Worm (Caenorhabditis elegans): ENCODE measurements around the gene ZK370.4.

ZK370.4 gene

DNA sequence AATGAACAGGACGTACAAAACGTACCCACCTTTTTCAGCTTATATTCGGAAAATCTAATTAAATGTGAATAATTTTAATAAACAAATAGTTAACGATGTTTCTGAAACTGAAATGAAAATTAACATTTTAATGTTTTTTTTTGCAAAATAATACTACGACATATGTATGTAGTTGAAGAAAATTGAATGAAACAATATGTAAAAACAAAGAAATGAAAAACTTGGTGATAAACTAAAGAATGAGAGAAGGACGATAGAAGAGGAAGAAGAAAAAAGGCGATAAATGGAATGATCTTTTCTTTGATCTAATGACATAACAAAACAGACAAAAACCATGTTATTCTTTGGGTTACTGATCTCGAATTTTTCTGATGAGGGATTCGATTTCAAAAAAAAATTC, 20.9 kb downstream of the ZK370.4 start, which contains the start of gene B0303.11:
TSS of gene B0303.11 (minus strand) at position 101 of the 400 bp plus-strand sequence.
- no peak for TF ChIP-seq aptf-2 (GFP tag; conservative IDR thresholded peaks at IDR 0.05)
- TF ChIP-seq nfya-2 (GFP tag; IDR thresholded peaks at IDR 0.05), result no peak
- TF ChIP-seq lsl-1 (GFP tag; optimal IDR thresholded peaks at IDR 0.05), result no peak
- TF ChIP-seq B0035.1 (tag; optimal IDR thresholded peaks at IDR 0.05), result no peak
- no peak for TF ChIP-seq F23B12.7 (tag; optimal IDR thresholded peaks at IDR 0.05; ENCODE audit: insufficient read depth)
- TF ChIP-seq unc-62 (GFP tag; optimal IDR thresholded peaks at IDR 0.05), result no peak
- no peak for TF ChIP-seq snpc-1.1 (tag; optimal IDR thresholded peaks at IDR 0.05; ENCODE audit: insufficient read depth)
- no peak for TF ChIP-seq cebp-2 (GFP tag; IDR thresholded peaks at IDR 0.05)
- TF ChIP-seq D2030.7 (GFP tag; IDR thresholded peaks at IDR 0.05), result no peak

DNA sequence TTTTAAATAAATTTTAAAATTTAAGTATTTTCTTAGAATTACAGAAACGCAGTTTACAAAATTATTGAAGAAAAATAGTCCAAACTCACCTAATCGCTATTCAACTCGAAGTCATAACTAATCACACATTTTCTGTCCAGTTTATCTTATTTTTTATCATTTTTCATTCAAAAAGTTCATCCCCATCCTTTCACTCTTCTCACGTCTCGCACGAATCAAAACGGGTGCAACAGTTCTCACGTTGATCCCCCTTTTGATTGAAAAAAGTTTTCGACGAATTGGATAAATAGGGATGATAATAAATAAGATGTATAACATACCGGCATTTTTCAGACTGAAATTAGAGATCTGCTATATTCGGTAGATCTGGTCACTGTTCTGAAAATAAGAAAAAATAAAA, 21.5 kb downstream of the ZK370.4 start:
- no peak for TF ChIP-seq efl-1 (GFP tag; optimal IDR thresholded peaks at IDR 0.05)
- no peak for TF ChIP-seq ZK185.1 (tag; optimal IDR thresholded peaks at IDR 0.05; ENCODE audit: poor library complexity, severe bottlenecking)

DNA sequence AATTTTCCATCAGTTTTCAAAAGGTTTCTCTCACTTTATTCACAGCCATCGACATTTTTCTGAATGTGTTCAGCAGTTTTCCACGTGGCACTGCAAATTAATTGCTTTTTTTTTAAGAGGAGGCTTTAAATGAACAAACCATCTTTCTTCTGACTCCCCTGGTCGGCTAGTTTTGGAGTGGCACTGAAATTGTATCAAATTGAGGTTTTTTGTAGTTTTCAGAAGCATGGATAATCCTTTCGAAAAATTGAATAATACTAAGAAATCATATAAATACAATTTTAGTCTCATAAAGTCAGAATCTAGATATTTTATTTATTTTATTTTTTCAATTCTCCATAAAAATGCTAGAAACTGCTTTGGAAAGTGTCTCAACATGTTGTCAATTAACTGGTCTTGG, 26.4 kb downstream of the ZK370.4 start, which contains the start of gene B0303.16:
TSS of gene B0303.16 (plus strand) at position 301 of the 400 bp plus-strand sequence.
- TF ChIP-seq rec-8 (tag; optimal IDR thresholded peaks at IDR 0.05), result no peak
- no peak for TF ChIP-seq Y95B8A.8 (GFP tag; IDR thresholded peaks at IDR 0.05)
- TF ChIP-seq F55B11.4 (tag; optimal IDR thresholded peaks at IDR 0.05; ENCODE audit: borderline replicate concordance, insufficient read depth), result no peak
- no peak for TF ChIP-seq F22D6.2 (tag; optimal IDR thresholded peaks at IDR 0.05)
- no peak for TF ChIP-seq Y79H2A.3 (GFP tag; conservative IDR thresholded peaks at IDR 0.05)
- TF ChIP-seq somi-1 (GFP tag; optimal IDR thresholded peaks at IDR 0.05), result no peak
- no peak for TF ChIP-seq let-607 (tag; optimal IDR thresholded peaks at IDR 0.05)
- TF ChIP-seq gei-17 (GFP tag; optimal IDR thresholded peaks at IDR 0.05), result no peak
- no peak for TF ChIP-seq madf-3 (GFP tag; IDR thresholded peaks at IDR 0.05)
- no peak for TF ChIP-seq lsy-27 (tag; optimal IDR thresholded peaks at IDR 0.05; ENCODE audit: borderline replicate concordance, insufficient read depth)
- TF ChIP-seq K11D2.4 (GFP tag; IDR thresholded peaks at IDR 0.05), result no peak

DNA sequence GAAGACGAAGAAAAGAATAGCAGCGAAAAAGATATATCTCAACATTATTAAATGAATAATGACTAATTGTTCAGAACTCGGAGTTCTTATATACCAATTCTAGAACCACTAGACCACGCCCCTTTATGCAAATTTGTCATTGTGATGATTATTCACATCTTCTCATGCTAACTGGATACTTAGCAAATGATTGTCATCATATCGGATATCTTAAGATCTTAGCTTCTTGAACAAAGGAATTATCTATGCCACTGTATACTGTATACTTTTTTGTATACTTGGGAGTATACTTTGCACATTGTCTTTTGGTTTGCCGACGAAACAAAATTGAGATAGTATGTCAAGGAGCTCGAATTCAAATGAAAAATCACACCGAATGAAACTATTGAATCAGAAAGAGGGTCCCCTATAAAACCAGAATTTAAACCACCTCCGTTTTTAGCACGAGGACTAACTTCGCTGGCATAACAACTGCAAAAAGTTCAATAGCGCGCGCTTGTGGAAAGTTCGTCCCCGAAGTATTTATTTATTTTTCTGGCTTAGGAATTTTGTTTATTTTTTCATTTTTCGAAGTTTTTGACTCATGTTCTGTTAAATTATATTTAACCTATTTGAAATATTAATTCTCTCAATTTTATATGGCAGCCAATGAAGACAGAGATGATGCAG, 30.8 kb downstream of the ZK370.4 start, which contains the start of the genes sdz-1 and vps-33.1:
TSS of gene sdz-1 (minus strand) at position 51 of the 669 bp plus-strand sequence.
TSS of gene vps-33.1 (plus strand) at position 639 of the 669 bp plus-strand sequence.
- TF ChIP-seq dpl-1 (GFP tag; optimal IDR thresholded peaks at IDR 0.05) (peak; percentile 36), lin-40 (tag; optimal IDR thresholded peaks at IDR 0.05) (no peak), ZK185.1 (tag; optimal IDR thresholded peaks at IDR 0.05; ENCODE audit: poor library complexity, severe bottlenecking) (peak; percentile 31), ceh-27 (GFP tag; optimal IDR thresholded peaks at IDR 0.05) (peak; percentile 57), sdz-38 (tag; optimal IDR thresholded peaks at IDR 0.05) (no peak), B0035.1 (tag; optimal IDR thresholded peaks at IDR 0.05) (no peak), unc-130 (GFP tag; optimal IDR thresholded peaks at IDR 0.05) (no peak), snpc-3.4 (tag; optimal IDR thresholded peaks at IDR 0.05) (no peak), mcd-1 (GFP tag; IDR thresholded peaks at IDR 0.05) (peak; percentile 60), B0261.1 (tag; optimal IDR thresholded peaks at IDR 0.05) (no peak), ccch-3 (GFP tag; optimal IDR thresholded peaks at IDR 0.05) (no peak), efl-1 (GFP tag; optimal IDR thresholded peaks at IDR 0.05) (peak; percentile 41), mes-4 (tag; optimal IDR thresholded peaks at IDR 0.05) (no peak), ceh-91 (GFP tag; IDR thresholded peaks at IDR 0.05) (no peak), lin-54 (GFP tag; optimal IDR thresholded peaks at IDR 0.05) (peak; percentile 35), F23B12.7 (tag; optimal IDR thresholded peaks at IDR 0.05; ENCODE audit: insufficient read depth) (no peak), nhr-90 (tag; optimal IDR thresholded peaks at IDR 0.05) (no peak), ceh-100 (GFP tag; IDR thresholded peaks at IDR 0.05) (no peak), madf-6 (GFP tag; IDR thresholded peaks at IDR 0.05) (0 out of 2 replicates have a peak, but pooled peaks have one; percentile 9)

Data from whole organism, young adult.